Fruit fly (Drosophila melanogaster): Measurements from ENCODE around the gene CG8086.

- TF ChIP-seq CG15710 (tag; optimal IDR thresholded peaks at IDR 0.05) (no peak), EcR (GFP tag; optimal IDR thresholded peaks at IDR 0.05) (no peak), CG12605 (GFP tag; IDR thresholded peaks at IDR 0.05) (no peak), CG4496 (GFP tag; IDR thresholded peaks at IDR 0.05) (no peak)
Measured at dm6 chr2L:8203748-8204147, 53.6 kb downstream of the CG8086 start.
